Fruit fly (Drosophila melanogaster) whole organism, prepupa: ENCODE data around the gene CG43084.

Source experiments
- CG10669 ChIP-seq: fragments of 200-800 bp; sonication (Bioruptor generic); optimal IDR thresholded peaks from 3 replicates; lab custom pipeline; 2018; ENCODE audit warnings: missing biosample characterization, mild to moderate bottlenecking, missing genetic modification characterization, moderate library complexity
- CG11902 ChIP-seq: fragments of 200-800 bp; sonication (Bioruptor generic); optimal IDR thresholded peaks from 3 replicates; lab custom pipeline; 2016; ENCODE audit warnings: missing biosample characterization, missing genetic modification characterization
- CG31627 ChIP-seq: fragments of 200-800 bp; sonication (Bioruptor generic); optimal IDR thresholded peaks from 3 replicates; lab custom pipeline; 2016; ENCODE audit warnings: missing biosample characterization, missing genetic modification characterization
- CG34406 ChIP-seq: fragments of 200-800 bp; sonication (Bioruptor generic); optimal IDR thresholded peaks from 3 replicates; lab custom pipeline; 2016; ENCODE audit warnings: missing biosample characterization, missing genetic modification characterization
- CG6163 ChIP-seq: fragments of 200-800 bp; sonication (Bioruptor generic); IDR thresholded peaks from 3 replicates; pipeline ENCODE4 v1.3.6; 2022; ENCODE audit warnings: missing biosample characterization, missing genetic modification characterization
- CG7368 ChIP-seq: fragments of 200-800 bp; sonication (Bioruptor generic); optimal IDR thresholded peaks from 3 replicates; lab custom pipeline; 2016; ENCODE audit warnings: missing biosample characterization, missing genetic modification characterization
- CG9139 ChIP-seq: fragments of 200-800 bp; sonication (Bioruptor generic); optimal IDR thresholded peaks from 3 replicates; lab custom pipeline; 2017; ENCODE audit warnings: missing biosample characterization, mild to moderate bottlenecking, missing genetic modification characterization
- Gug ChIP-seq: fragments of 200-800 bp; sonication (Bioruptor generic); IDR thresholded peaks from 2 replicates; pipeline ENCODE4 v1.3.6; 2022; ENCODE audit warnings: missing biosample characterization, missing genetic modification characterization
- OdsH ChIP-seq: fragments of 200-800 bp; sonication (Bioruptor generic); optimal IDR thresholded peaks from 3 replicates; lab custom pipeline; 2016; ENCODE audit warnings: missing biosample characterization, missing genetic modification characterization
- Sox102F ChIP-seq: fragments of 200-800 bp; sonication (Bioruptor generic); optimal IDR thresholded peaks from 2 replicates; lab custom pipeline; 2016; ENCODE audit warnings: missing biosample characterization, mild to moderate bottlenecking, missing genetic modification characterization
- achi ChIP-seq: fragments of 200-800 bp; sonication (Bioruptor generic); optimal IDR thresholded peaks from 3 replicates; lab custom pipeline; 2016; ENCODE audit warnings: missing biosample characterization, missing genetic modification characterization
- cyc ChIP-seq: fragments of 200-800 bp; sonication (Bioruptor generic); optimal IDR thresholded peaks from 3 replicates; lab custom pipeline; 2016; ENCODE audit warnings: missing biosample characterization, missing genetic modification characterization
- dac ChIP-seq: fragments of 200-800 bp; sonication (Bioruptor generic); optimal IDR thresholded peaks from 2 replicates; lab custom pipeline; 2017; ENCODE audit warnings: missing biosample characterization, mild to moderate bottlenecking, missing genetic modification characterization
- dsx ChIP-seq: fragments of 200-800 bp; optimal IDR thresholded peaks from 3 replicates; lab custom pipeline; 2019; ENCODE audit warnings: missing biosample characterization, mild to moderate bottlenecking, missing genetic modification characterization, moderate library complexity; ENCODE audit not compliant: poor library complexity, severe bottlenecking
- eg ChIP-seq: fragments of 200-800 bp; sonication (Bioruptor generic); IDR thresholded peaks from 3 replicates; pipeline ENCODE4 v1.3.6; 2022; ENCODE audit warnings: missing biosample characterization, missing genetic modification characterization
- esn ChIP-seq: fragments of 200-800 bp; sonication (Bioruptor generic); optimal IDR thresholded peaks from 2 replicates; lab custom pipeline; 2016; ENCODE audit warnings: missing biosample characterization, mild to moderate bottlenecking, missing genetic modification characterization, moderate library complexity
- fd59A ChIP-seq: fragments of 200-800 bp; sonication (Bioruptor generic); optimal IDR thresholded peaks from 2 replicates; lab custom pipeline; 2017; ENCODE audit warnings: missing biosample characterization, mild to moderate bottlenecking, missing genetic modification characterization, missing genetic modification reagents
- lz ChIP-seq: fragments of 200-800 bp; sonication (Bioruptor generic); optimal IDR thresholded peaks from 3 replicates; lab custom pipeline; 2016; ENCODE audit warnings: missing biosample characterization, missing genetic modification characterization
- pdm3 ChIP-seq: fragments of 200-800 bp; sonication (Bioruptor generic); optimal IDR thresholded peaks from 3 replicates; lab custom pipeline; 2016; ENCODE audit warnings: missing biosample characterization, missing genetic modification characterization
- ss ChIP-seq, 2 experiments: fragments of 200-800 bp; sonication (Bioruptor generic); optimal IDR thresholded peaks; 2 replicates in 1 of 2; 3 replicates in 1 of 2; lab custom pipeline; 2017 to 2018; ENCODE audit warnings: mild to moderate bottlenecking in 2 of 2, missing biosample characterization in 2 of 2, missing genetic modification characterization in 2 of 2, moderate library complexity in 1 of 2

Gene CG43084

dm6 chr3L:15700338-15700966 is 49.8 kb downstream of the CG43084 start (continued):
- peak; percentile 75 for TF ChIP-seq pdm3 (GFP tag; lab: Kevin White, UChicago)
- TF ChIP-seq OdsH (GFP tag; lab: Kevin White, UChicago), result peak; percentile 80
- TF ChIP-seq achi (GFP tag; lab: Kevin White, UChicago), result peak; percentile 84
- TF ChIP-seq CG6163 (GFP tag; lab: Robert Waterston, UW), result peak; percentile 34; the same call in 1 of the 3 replicates
- TF ChIP-seq cyc (GFP tag; lab: Kevin White, UChicago), result peak; percentile 75
- peak; percentile 77 for TF ChIP-seq CG34406 (GFP tag; lab: Kevin White, UChicago)
- no peak for TF ChIP-seq dac (GFP tag; lab: Kevin White, UChicago)
- peak; percentile 39 for TF ChIP-seq CG11902
- TF ChIP-seq lz, result peak; percentile 74
- peak; percentile 59 for TF ChIP-seq dsx (GFP tag; lab: Kevin White, UChicago)
- TF ChIP-seq eg (GFP tag; lab: Robert Waterston, UW), result no peak
- peak; percentile 41 for TF ChIP-seq CG10669
- TF ChIP-seq Gug (GFP tag; lab: Robert Waterston, UW), result no peak
- TF ChIP-seq fd59A, result peak; percentile 76
- peak; percentile 35 to 55 for TF ChIP-seq ss (GFP tag; optimal IDR thresholded peaks at IDR 0.05; lab: Kevin White, UChicago)
- TF ChIP-seq CG7368 (GFP tag; lab: Kevin White, UChicago), result no peak
- TF ChIP-seq Sox102F (GFP tag; lab: Kevin White, UChicago), result peak; percentile 69
- TF ChIP-seq CG9139 (GFP tag; lab: Kevin White, UChicago), result peak; percentile 33
- peak; percentile 91 for TF ChIP-seq esn (GFP tag; lab: Kevin White, UChicago)
- TF ChIP-seq CG31627 (GFP tag; lab: Kevin White, UChicago), result peak; percentile 82
